Worm (Caenorhabditis elegans) whole organism, L4 larva: ENCODE measurements around the gene F21G4.1.

Experiments used
- ama-1 ChIP-seq: fragments of 150-350 bp; optimal IDR thresholded peaks from 2 replicates; lab custom pipeline; 2014; ENCODE audit warnings: inconsistent platforms, mixed read lengths
- ces-1 ChIP-seq: fragments of 150-350 bp; sonication (generic microtip); optimal IDR thresholded peaks from 4 replicates; lab custom pipeline; 2014; ENCODE audit warnings: missing biosample characterization, missing genetic modification reagents, missing genetic modification characterization
- hif-1 ChIP-seq, 2 experiments: sonication (generic microtip); optimal IDR thresholded peaks; 2 replicates each; lab custom pipeline; 2016 to 2017; ENCODE audit warnings: missing compliant biosample characterization in 2 of 2, missing genetic modification characterization in 2 of 2, missing genetic modification reagents in 2 of 2, missing genotype in 2 of 2, mild to moderate bottlenecking in 1 of 2
- nhr-11 ChIP-seq: fragments of 150-350 bp; optimal IDR thresholded peaks from 2 replicates; lab custom pipeline; 2014; ENCODE audit warnings: missing biosample characterization, missing genetic modification characterization

DNA sequence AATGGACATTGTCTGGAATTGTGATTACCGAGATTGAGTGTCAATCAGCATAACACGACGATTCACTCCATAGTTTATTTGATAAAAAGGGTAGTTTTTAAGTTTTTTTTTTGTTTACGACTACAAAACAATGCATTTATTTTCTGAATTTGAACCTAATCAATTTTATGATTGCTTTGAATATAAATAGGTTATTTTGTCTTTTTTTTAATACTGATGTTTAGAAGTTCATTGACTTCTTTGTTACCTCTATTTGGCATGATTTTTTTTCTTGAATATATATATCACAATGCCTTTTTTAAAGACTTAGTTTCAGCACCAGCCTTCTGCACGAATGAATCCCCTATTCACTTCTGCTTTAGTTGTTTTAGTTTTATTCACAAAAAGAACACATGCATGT is 22.6 kb downstream of the F21G4.1 start, which contains the start of gene R07B1.13:
- TF ChIP-seq ces-1 (GFP tag; lab: Kevin White, UChicago): no peak
- no peak for TF ChIP-seq hif-1 (tag; optimal IDR thresholded peaks at IDR 0.05; lab: Kevin White, UChicago)
- TF ChIP-seq ama-1 (lab: Kevin White, UChicago): no peak
- no peak for TF ChIP-seq nhr-11
